Fruit fly (Drosophila melanogaster) whole organism, embryonic: ENCODE data around the gene CG43679.

ENCODE experiments used
- C15 ChIP-seq: fragments of 200-800 bp; sonication (Bioruptor generic); IDR thresholded peaks from 3 replicates; pipeline ENCODE4 v1.3.6; 2022; ENCODE audit warnings: missing biosample characterization, missing genetic modification characterization
- CG1024 ChIP-seq: fragments of 200-800 bp; sonication (Bioruptor generic); IDR thresholded peaks from 2 replicates; pipeline ENCODE4 v1.3.6; 2022; ENCODE audit warnings: missing biosample characterization, missing genetic modification characterization
- CG10274 ChIP-seq: fragments of 200-800 bp; sonication (Bioruptor generic); optimal IDR thresholded peaks from 3 replicates; lab custom pipeline; 2017; ENCODE audit warnings: missing biosample characterization, mild to moderate bottlenecking, missing genetic modification characterization
- CG11247 ChIP-seq: fragments of 200-800 bp; sonication (Bioruptor generic); IDR thresholded peaks from 2 replicates; pipeline ENCODE4 v1.3.6; 2022; ENCODE audit warnings: missing biosample characterization, missing genetic modification characterization
- CG12659 ChIP-seq: fragments of 200-800 bp; sonication (Bioruptor generic); optimal IDR thresholded peaks from 3 replicates; lab custom pipeline; 2017; ENCODE audit warnings: mild to moderate bottlenecking, missing biosample characterization, missing genetic modification reagents, missing genetic modification characterization
- CG14965 ChIP-seq: fragments of 200-800 bp; sonication (Bioruptor generic); optimal IDR thresholded peaks from 2 replicates; lab custom pipeline; 2016; ENCODE audit warnings: missing biosample characterization, missing genetic modification characterization, borderline replicate concordance
- CG15269 ChIP-seq: fragments of 200-800 bp; sonication (Bioruptor generic); optimal IDR thresholded peaks from 2 replicates; lab custom pipeline; 2018; ENCODE audit warnings: missing biosample characterization, mild to moderate bottlenecking, missing genetic modification characterization, moderate library complexity
- CG15514 ChIP-seq: fragments of 200-800 bp; sonication (Bioruptor generic); optimal IDR thresholded peaks from 3 replicates; lab custom pipeline; 2017; ENCODE audit warnings: missing biosample characterization, missing genetic modification characterization, mild to moderate bottlenecking, moderate library complexity, missing genetic modification reagents
- CG17385 ChIP-seq: fragments of 200-800 bp; sonication (Bioruptor generic); optimal IDR thresholded peaks from 3 replicates; lab custom pipeline; 2018; ENCODE audit warnings: missing biosample characterization, mild to moderate bottlenecking, missing genetic modification characterization
- CG17568 ChIP-seq: fragments of 200-800 bp; sonication (Bioruptor generic); optimal IDR thresholded peaks from 2 replicates; lab custom pipeline; 2018; ENCODE audit warnings: missing biosample characterization, mild to moderate bottlenecking, missing genetic modification characterization, moderate library complexity
- CG17829 ChIP-seq: fragments of 200-800 bp; optimal IDR thresholded peaks from 2 replicates; lab custom pipeline; 2019; ENCODE audit warnings: missing biosample characterization, mild to moderate bottlenecking, missing genetic modification characterization, moderate library complexity
- CG2199 ChIP-seq: fragments of 200-800 bp; sonication (Bioruptor generic); IDR thresholded peaks from 3 replicates; pipeline ENCODE4 v1.3.6; 2022; ENCODE audit warnings: missing biosample characterization, missing genetic modification characterization
- CG30431 ChIP-seq: fragments of 200-800 bp; sonication (Bioruptor generic); optimal IDR thresholded peaks from 2 replicates; lab custom pipeline; 2017; ENCODE audit warnings: missing biosample characterization, missing genetic modification characterization
- CG31365 ChIP-seq: fragments of 200-800 bp; sonication (Bioruptor generic); optimal IDR thresholded peaks from 2 replicates; lab custom pipeline; 2018; ENCODE audit warnings: missing biosample characterization, mild to moderate bottlenecking, missing genetic modification characterization
- CG3995 ChIP-seq: fragments of 200-800 bp; sonication (Bioruptor generic); optimal IDR thresholded peaks from 3 replicates; lab custom pipeline; 2016; ENCODE audit warnings: missing biosample characterization, missing genetic modification characterization
- CG42726 ChIP-seq: fragments of 200-800 bp; sonication (Bioruptor generic); IDR thresholded peaks from 2 replicates; pipeline ENCODE4 v1.3.6; 2022; ENCODE audit warnings: missing biosample characterization, missing genetic modification characterization; ENCODE audit not compliant: partially characterized antibody
- CG4820 ChIP-seq: fragments of 200-800 bp; sonication (Bioruptor generic); optimal IDR thresholded peaks from 3 replicates; lab custom pipeline; 2016; ENCODE audit warnings: missing biosample characterization, missing genetic modification characterization
- CG6765 ChIP-seq: fragments of 200-800 bp; sonication (Bioruptor generic); optimal IDR thresholded peaks from 3 replicates; lab custom pipeline; 2017; ENCODE audit warnings: missing biosample characterization, mild to moderate bottlenecking, missing genetic modification characterization
- CG9797 ChIP-seq: fragments of 200-800 bp; sonication (Bioruptor generic); optimal IDR thresholded peaks from 3 replicates; lab custom pipeline; 2018; ENCODE audit warnings: missing biosample characterization, mild to moderate bottlenecking, missing genetic modification characterization
- Chrac-16 ChIP-seq: fragments of 200-800 bp; sonication (Bioruptor generic); optimal IDR thresholded peaks from 3 replicates; lab custom pipeline; 2016; ENCODE audit warnings: missing biosample characterization, missing genetic modification characterization
- CkIIα-i1 ChIP-seq: fragments of 200-800 bp; sonication (Bioruptor generic); IDR thresholded peaks from 2 replicates; pipeline ENCODE4 v1.3.6; 2022; ENCODE audit warnings: missing biosample characterization, missing genetic modification characterization
- CoRest ChIP-seq: fragments of 200-800 bp; sonication (Bioruptor generic); optimal IDR thresholded peaks from 3 replicates; lab custom pipeline; 2018; ENCODE audit warnings: missing biosample characterization, mild to moderate bottlenecking, missing genetic modification characterization, moderate library complexity
- Elba2 ChIP-seq: fragments of 200-800 bp; sonication (Bioruptor generic); optimal IDR thresholded peaks from 3 replicates; lab custom pipeline; 2016; ENCODE audit warnings: missing biosample characterization, missing genetic modification characterization
- HLH54F ChIP-seq: fragments of 200-800 bp; sonication (Bioruptor generic); optimal IDR thresholded peaks from 3 replicates; lab custom pipeline; 2016; ENCODE audit warnings: missing biosample characterization, missing genetic modification characterization
- HmgZ ChIP-seq: fragments of 200-800 bp; sonication (Bioruptor generic); optimal IDR thresholded peaks from 2 replicates; lab custom pipeline; 2018; ENCODE audit warnings: missing biosample characterization, mild to moderate bottlenecking, missing genetic modification characterization
- Myb ChIP-seq: fragments of 200-800 bp; sonication (Bioruptor generic); optimal IDR thresholded peaks from 2 replicates; lab custom pipeline; 2016; ENCODE audit warnings: missing biosample characterization, missing genetic modification characterization
- Sin3A ChIP-seq: fragments of >200 bp; optimal IDR thresholded peaks from 2 replicates; lab custom pipeline; 2018
- ac ChIP-seq: fragments of 200-800 bp; sonication (Bioruptor generic); optimal IDR thresholded peaks from 3 replicates; lab custom pipeline; 2017; ENCODE audit warnings: missing biosample characterization, mild to moderate bottlenecking, missing genetic modification characterization
- al ChIP-seq: fragments of 200-800 bp; sonication (Bioruptor generic); IDR thresholded peaks from 2 replicates; pipeline ENCODE4 v1.3.6; 2022; ENCODE audit warnings: missing biosample characterization, missing genetic modification characterization
- cg ChIP-seq: fragments of 200-800 bp; sonication (Bioruptor generic); optimal IDR thresholded peaks from 3 replicates; lab custom pipeline; 2019; ENCODE audit warnings: missing biosample characterization, mild to moderate bottlenecking, missing genetic modification characterization, moderate library complexity
- dmrt11E ChIP-seq: fragments of 200-800 bp; sonication (Bioruptor generic); optimal IDR thresholded peaks from 3 replicates; lab custom pipeline; 2018; ENCODE audit warnings: missing biosample characterization, mild to moderate bottlenecking, missing genetic modification characterization, moderate library complexity
- dysf ChIP-seq: fragments of 200-800 bp; sonication (Bioruptor generic); IDR thresholded peaks from 3 replicates; pipeline ENCODE4 v1.3.6; 2022; ENCODE audit warnings: missing biosample characterization, missing genetic modification characterization
- emc ChIP-seq: fragments of 200-800 bp; sonication (Bioruptor generic); optimal IDR thresholded peaks from 2 replicates; lab custom pipeline; 2016; ENCODE audit warnings: missing biosample characterization, missing genetic modification characterization
- fd96Cb ChIP-seq: fragments of 200-800 bp; sonication (Bioruptor generic); optimal IDR thresholded peaks from 2 replicates; lab custom pipeline; 2018; ENCODE audit warnings: missing biosample characterization, mild to moderate bottlenecking, missing genetic modification characterization, moderate library complexity
- fru ChIP-seq: fragments of >200 bp; optimal IDR thresholded peaks from 2 replicates; lab custom pipeline; 2017
- grn ChIP-seq: fragments of 200-800 bp; sonication (Bioruptor generic); optimal IDR thresholded peaks from 3 replicates; lab custom pipeline; 2017; ENCODE audit warnings: missing biosample characterization, missing genetic modification characterization
- gt ChIP-seq: fragments of 200-800 bp; sonication (Bioruptor generic); IDR thresholded peaks from 2 replicates; pipeline ENCODE4 v1.3.6; 2022; ENCODE audit warnings: missing biosample characterization, missing genetic modification characterization
- hkb ChIP-seq, 2 experiments: fragments of 200-800 bp in 1 of 2; fragments of >200 bp in 1 of 2; sonication (Bioruptor generic) in 1 of 2; IDR thresholded peaks in 1 of 2; optimal IDR thresholded peaks in 1 of 2; 2 replicates each; pipeline versions ENCODE4 v1.3.6 to Lab custom; 2017 to 2022; ENCODE audit warnings: missing biosample characterization in 1 of 2, missing genetic modification characterization in 1 of 2
- kay ChIP-seq: fragments of 200-800 bp; sonication (Bioruptor generic); optimal IDR thresholded peaks from 2 replicates; lab custom pipeline; 2016; ENCODE audit warnings: missing biosample characterization, missing genetic modification characterization
- kni ChIP-seq: fragments of 200-800 bp; sonication (Bioruptor generic); optimal IDR thresholded peaks from 3 replicates; lab custom pipeline; 2017; ENCODE audit warnings: mild to moderate bottlenecking, missing biosample characterization, missing genetic modification reagents, missing genetic modification characterization
- lmd ChIP-seq: fragments of 200-800 bp; sonication (Bioruptor generic); IDR thresholded peaks from 2 replicates; pipeline ENCODE4 v1.3.6; 2022; ENCODE audit warnings: missing biosample characterization, missing genetic modification characterization
- nerfin-2 ChIP-seq: fragments of 200-800 bp; sonication (Bioruptor generic); IDR thresholded peaks from 2 replicates; pipeline ENCODE4 v1.3.6; 2022; ENCODE audit warnings: missing biosample characterization, missing genetic modification characterization; ENCODE audit not compliant: partially characterized antibody
- prd ChIP-seq, 3 experiments: fragments of >200 bp in 2 of 3; fragments of 200-800 bp in 1 of 3; sonication (Bioruptor generic) in 1 of 3; optimal IDR thresholded peaks in 2 of 3; IDR thresholded peaks in 1 of 3; 2 replicates in 2 of 3; 3 replicates in 1 of 3; pipeline versions ENCODE4 v1.3.6 to Lab custom; 2017 to 2022; ENCODE audit warnings: missing biosample characterization in 1 of 3, missing genetic modification characterization in 1 of 3
- run ChIP-seq: fragments of 200-800 bp; sonication (Bioruptor generic); optimal IDR thresholded peaks from 3 replicates; lab custom pipeline; 2018; ENCODE audit warnings: missing biosample characterization, mild to moderate bottlenecking, missing genetic modification characterization
- sd ChIP-seq: fragments of 200-800 bp; sonication (Bioruptor generic); optimal IDR thresholded peaks from 3 replicates; lab custom pipeline; 2018; ENCODE audit warnings: missing biosample characterization, mild to moderate bottlenecking, missing genetic modification characterization, moderate library complexity
- sens-2 ChIP-seq: fragments of 200-800 bp; sonication (Bioruptor generic); IDR thresholded peaks from 2 replicates; pipeline ENCODE4 v1.3.6; 2022; ENCODE audit warnings: missing biosample characterization, missing genetic modification characterization
- sr ChIP-seq: fragments of 200-800 bp; sonication (Bioruptor generic); IDR thresholded peaks from 3 replicates; pipeline ENCODE4 v1.3.6; 2022; ENCODE audit warnings: missing biosample characterization, missing genetic modification characterization
- ttk ChIP-seq: fragments of 200-800 bp; sonication (Bioruptor generic); IDR thresholded peaks from 2 replicates; pipeline ENCODE4 v2.1.2; 2022; ENCODE audit warnings: missing biosample characterization, missing genetic modification characterization

CG43679 gene

dm6 chr3L:15098659-15099512 is 47.7 kb upstream of the CG43679 start (continued):
- TF ChIP-seq CG3995 (no peak), kni (peak; percentile 91), CG17385 (GFP tag; lab: Kevin White, UChicago) (peak; percentile 82), cg (no peak), lmd (GFP tag; lab: Robert Waterston, UW) (peak; percentile 86), CG17829 (tag; lab: Kevin White, UChicago) (peak; percentile 97), Elba2 (GFP tag; lab: Kevin White, UChicago) (no peak), C15 (GFP tag; lab: Robert Waterston, UW) (peak; percentile 27; the same call in 1 of the 3 replicates), CG6765 (GFP tag; lab: Kevin White, UChicago) (peak; percentile 88), CG9797 (GFP tag; lab: Kevin White, UChicago) (no peak), Sin3A (lab: Kevin White, UChicago) (no peak), dysf (GFP tag; lab: Robert Waterston, UW) (peak; percentile 82), sr (GFP tag; lab: Robert Waterston, UW) (peak; percentile 56; the same call in 2 of the 3 replicates), CG11247 (GFP tag; lab: Robert Waterston, UW) (peak; percentile 75), Chrac-16 (peak; percentile 47), al (peak; percentile 69), prd (optimal IDR thresholded peaks at IDR 0.05; lab: Kevin White, UChicago) (no peak), prd (GFP tag; IDR thresholded peaks at IDR 0.05; lab: Robert Waterston, UW) (peak; percentile 80), CkIIα-i1 (no peak), CG1024 (GFP tag; lab: Robert Waterston, UW) (peak; percentile 85), sd (peak; percentile 43), dmrt11E (peak; percentile 84), sens-2 (GFP tag; lab: Robert Waterston, UW) (0 out of 2 replicates have a peak, but pooled peaks have one; percentile 5), kay (GFP tag; lab: Kevin White, UChicago) (peak; percentile 37), Myb (no peak), CG30431 (peak; percentile 6), fd96Cb (tag; lab: Kevin White, UChicago) (peak; percentile 94), CG10274 (GFP tag; lab: Kevin White, UChicago) (peak; percentile 31), CG4820 (GFP tag; lab: Kevin White, UChicago) (peak; percentile 87), CG14965 (GFP tag; lab: Kevin White, UChicago) (peak; percentile 5), CG15514 (GFP tag; lab: Kevin White, UChicago) (peak; percentile 82), fru (lab: Kevin White, UChicago) (no peak), CG12659 (GFP tag; lab: Kevin White, UChicago) (peak; percentile 76), CG42726 (GFP tag; lab: Robert Waterston, UW) (no peak), ttk (peak; percentile 84), HLH54F (peak; percentile 2), HmgZ (tag; lab: Kevin White, UChicago) (peak; percentile 22), CG31365 (tag; lab: Kevin White, UChicago) (peak; percentile 45), CG17568 (peak; percentile 67), grn (GFP tag; lab: Kevin White, UChicago) (peak; percentile 38), nerfin-2 (GFP tag; lab: Robert Waterston, UW) (no peak), gt (GFP tag; lab: Robert Waterston, UW) (peak; percentile 39; the same call in 1 of the 2 replicates), ac (GFP tag; lab: Kevin White, UChicago) (peak; percentile 70), CG2199 (GFP tag; lab: Robert Waterston, UW) (0 out of 3 replicates have a peak, but pooled peaks have one; percentile 35), hkb (optimal IDR thresholded peaks at IDR 0.05; lab: Kevin White, UChicago) (no peak), hkb (GFP tag; IDR thresholded peaks at IDR 0.05; lab: Robert Waterston, UW) (peak; percentile 93), run (tag; lab: Kevin White, UChicago) (peak; percentile 92), emc (GFP tag; lab: Kevin White, UChicago) (no peak), CG15269 (tag; lab: Kevin White, UChicago) (peak; percentile 82), CoRest (tag; lab: Kevin White, UChicago) (peak; percentile 83)
